Worm (Caenorhabditis elegans) whole organism, L2 larva: ENCODE data around the gene B0238.9.

ENCODE experiments used
- aly-2 ChIP-seq: fragments of 150-350 bp; optimal IDR thresholded peaks from 2 replicates; lab custom pipeline; 2014; ENCODE audit warnings: missing biosample characterization, missing genetic modification characterization
- blmp-1 ChIP-seq: sonication (generic microtip); optimal IDR thresholded peaks from 2 replicates; lab custom pipeline; 2017; ENCODE audit warnings: missing genetic modification characterization, mild to moderate bottlenecking, missing compliant biosample characterization, antibody characterized with exemption, moderate library complexity; ENCODE audit not compliant: insufficient read depth
- fos-1 ChIP-seq: fragments of 150-350 bp; optimal IDR thresholded peaks from 2 replicates; lab custom pipeline; 2014; ENCODE audit warnings: missing biosample characterization, missing genetic modification characterization
- mdl-1 ChIP-seq, 2 experiments: fragments of 150-350 bp in 1 of 2; sonication (generic microtip) in 1 of 2; optimal IDR thresholded peaks; 2 replicates each; lab custom pipeline; 2017; ENCODE audit warnings: missing biosample characterization in 2 of 2, missing genetic modification characterization in 2 of 2
- nhr-10 ChIP-seq: sonication (generic microtip); optimal IDR thresholded peaks from 2 replicates; lab custom pipeline; 2017; ENCODE audit warnings: missing biosample characterization, missing genetic modification characterization
- nhr-11 ChIP-seq: fragments of 150-350 bp; optimal IDR thresholded peaks from 2 replicates; lab custom pipeline; 2014; ENCODE audit warnings: missing biosample characterization, missing genetic modification characterization
- nhr-77 ChIP-seq: fragments of 150-350 bp; optimal IDR thresholded peaks from 2 replicates; lab custom pipeline; 2014; ENCODE audit warnings: missing biosample characterization, missing genetic modification characterization
- skn-1 ChIP-seq: sonication (generic microtip); optimal IDR thresholded peaks from 2 replicates; lab custom pipeline; 2017; ENCODE audit warnings: missing biosample characterization, missing genetic modification characterization
- snpc-4 ChIP-seq: fragments of 150-350 bp; optimal IDR thresholded peaks from 2 replicates; lab custom pipeline; 2014; ENCODE audit warnings: missing biosample characterization, missing genetic modification characterization
- unc-39 ChIP-seq: fragments of 150-350 bp; optimal IDR thresholded peaks from 2 replicates; lab custom pipeline; 2014; ENCODE audit warnings: missing biosample characterization, missing genetic modification characterization

ce11 chrV:5228513-5228912 is 49.4 kb downstream of the B0238.9 start:
- TF ChIP-seq skn-1 (tag; lab: Kevin White, UChicago): no peak
- TF ChIP-seq aly-2 (tag; lab: Kevin White, UChicago): no peak
- TF ChIP-seq blmp-1 (tag; lab: Kevin White, UChicago): no peak
- no peak for TF ChIP-seq mdl-1 (tag; optimal IDR thresholded peaks at IDR 0.05; lab: Kevin White, UChicago)
- TF ChIP-seq unc-39 (tag; lab: Kevin White, UChicago): no peak
- no peak for TF ChIP-seq nhr-10
- no peak for TF ChIP-seq fos-1
- TF ChIP-seq nhr-77 (tag; lab: Kevin White, UChicago): no peak
- TF ChIP-seq nhr-11 (tag; lab: Kevin White, UChicago): no peak
- TF ChIP-seq snpc-4 (tag; lab: Kevin White, UChicago): no peak
